Worm (Caenorhabditis elegans) whole organism, young adult: ENCODE measurements around the gene dgk-4.

Experiments used
- ZK185.1 ChIP-seq: sonication (generic microtip); optimal IDR thresholded peaks from 2 replicates; lab custom pipeline; 2016; ENCODE audit warnings: mild to moderate bottlenecking, missing genetic modification characterization, missing compliant biosample characterization; ENCODE audit not compliant: poor library complexity, severe bottlenecking
- akir-1 ChIP-seq: fragments of 200-800 bp; sonication (Bioruptor generic); optimal IDR thresholded peaks from 2 replicates; lab custom pipeline; 2018; ENCODE audit warnings: mild to moderate bottlenecking, missing genetic modification characterization, moderate library complexity, missing compliant biosample characterization
- efl-1 ChIP-seq: fragments of 150-350 bp; optimal IDR thresholded peaks from 2 replicates; lab custom pipeline; 2014; ENCODE audit warnings: missing biosample characterization, missing genetic modification reagents, missing genetic modification characterization
- let-607 ChIP-seq, 2 experiments: fragments of 200-800 bp in 1 of 2; sonication (Bioruptor generic) in 1 of 2; sonication (generic microtip) in 1 of 2; optimal IDR thresholded peaks; 2 replicates each; lab custom pipeline; 2016 to 2018; ENCODE audit warnings: mild to moderate bottlenecking in 2 of 2, missing compliant biosample characterization in 2 of 2, missing genetic modification characterization in 2 of 2, moderate library complexity in 2 of 2, missing genotype in 1 of 2
- lin-26 ChIP-seq: fragments of 200-800 bp; sonication (Bioruptor generic); IDR thresholded peaks from 2 replicates; pipeline ENCODE4 v1.3.6; 2022; ENCODE audit warnings: missing genetic modification reagents, missing genetic modification characterization, missing compliant biosample characterization
- unc-130 ChIP-seq: sonication (generic microtip); optimal IDR thresholded peaks from 2 replicates; lab custom pipeline; 2016; ENCODE audit warnings: missing genetic modification reagents, missing genetic modification characterization, missing compliant biosample characterization

ce11 chrIV:8654115-8654628 is 23.0 kb downstream of the dgk-4 start, which contains the start of gene C49C8.1:
- TF ChIP-seq lin-26 (GFP tag; lab: Robert Waterston, UW) (no peak), ZK185.1 (tag; lab: Kevin White, UChicago) (no peak), efl-1 (no peak), unc-130 (GFP tag; lab: Kevin White, UChicago) (no peak), akir-1 (GFP tag; lab: Kevin White, UChicago) (no peak), let-607 (tag; optimal IDR thresholded peaks at IDR 0.05; lab: Kevin White, UChicago) (no peak)
